Fruit fly (Drosophila melanogaster) whole organism, embryonic: ENCODE measurements around the gene Helz.

Experiments used
- Ada2b ChIP-seq: fragments of 200-800 bp; sonication (Bioruptor generic); IDR thresholded peaks from 2 replicates; pipeline ENCODE4 v1.3.6; 2022; ENCODE audit warnings: missing biosample characterization, missing genetic modification characterization
- Atf-2 ChIP-seq: fragments of 200-800 bp; sonication (Bioruptor generic); optimal IDR thresholded peaks from 2 replicates; lab custom pipeline; 2016; ENCODE audit warnings: missing biosample characterization, missing genetic modification characterization
- CG10462 ChIP-seq: fragments of 200-800 bp; sonication (Bioruptor generic); optimal IDR thresholded peaks from 2 replicates; lab custom pipeline; 2016; ENCODE audit warnings: missing biosample characterization, missing genetic modification characterization
- CG10654 ChIP-seq: fragments of 200-800 bp; sonication (Bioruptor generic); optimal IDR thresholded peaks from 2 replicates; lab custom pipeline; 2016; ENCODE audit warnings: missing biosample characterization, missing genetic modification characterization
- CG12104 ChIP-seq: fragments of 200-800 bp; sonication (Bioruptor generic); optimal IDR thresholded peaks from 3 replicates; lab custom pipeline; 2016; ENCODE audit warnings: missing biosample characterization, missing genetic modification characterization
- CG13424 ChIP-seq: fragments of 200-800 bp; sonication (Bioruptor generic); optimal IDR thresholded peaks from 2 replicates; lab custom pipeline; 2019; ENCODE audit warnings: missing biosample characterization, mild to moderate bottlenecking, missing genetic modification characterization, moderate library complexity
- CG13624 ChIP-seq: fragments of 200-800 bp; sonication (Bioruptor generic); optimal IDR thresholded peaks from 2 replicates; lab custom pipeline; 2016; ENCODE audit warnings: missing biosample characterization, missing genetic modification characterization
- CG14050 ChIP-seq: fragments of 200-800 bp; sonication (Bioruptor generic); IDR thresholded peaks from 3 replicates; pipeline ENCODE4 v1.3.6; 2022; ENCODE audit warnings: missing biosample characterization, missing genetic modification characterization
- CG14441 ChIP-seq: fragments of 200-800 bp; sonication (Bioruptor generic); IDR thresholded peaks from 2 replicates; pipeline ENCODE4 v1.3.6; 2022; ENCODE audit warnings: missing biosample characterization, missing genetic modification characterization
- CG1602 ChIP-seq: fragments of 200-800 bp; sonication (Bioruptor generic); optimal IDR thresholded peaks from 3 replicates; lab custom pipeline; 2016; ENCODE audit warnings: missing biosample characterization, missing genetic modification characterization
- CG1647 ChIP-seq: fragments of 200-800 bp; sonication (Bioruptor generic); optimal IDR thresholded peaks from 3 replicates; lab custom pipeline; 2016; ENCODE audit warnings: missing biosample characterization, missing genetic modification characterization
- CG18476 ChIP-seq: fragments of 200-800 bp; sonication (Bioruptor generic); optimal IDR thresholded peaks from 2 replicates; lab custom pipeline; 2016; ENCODE audit warnings: missing biosample characterization, mild to moderate bottlenecking, missing genetic modification characterization
- CG18599 ChIP-seq: fragments of 200-800 bp; sonication (Bioruptor generic); optimal IDR thresholded peaks from 3 replicates; lab custom pipeline; 2017; ENCODE audit warnings: missing biosample characterization, missing genetic modification characterization, mild to moderate bottlenecking, moderate library complexity, missing genetic modification reagents
- CG2116 ChIP-seq: fragments of 200-800 bp; sonication (Bioruptor generic); optimal IDR thresholded peaks from 3 replicates; lab custom pipeline; 2018; ENCODE audit warnings: missing biosample characterization, mild to moderate bottlenecking, missing genetic modification characterization
- CG2199 ChIP-seq: fragments of 200-800 bp; sonication (Bioruptor generic); IDR thresholded peaks from 3 replicates; pipeline ENCODE4 v1.3.6; 2022; ENCODE audit warnings: missing biosample characterization, missing genetic modification characterization
- CG2202 ChIP-seq: fragments of 200-800 bp; sonication (Bioruptor generic); optimal IDR thresholded peaks from 2 replicates; lab custom pipeline; 2018; ENCODE audit warnings: missing biosample characterization, mild to moderate bottlenecking, missing genetic modification characterization
- CG30403 ChIP-seq: fragments of 200-800 bp; sonication (Bioruptor generic); optimal IDR thresholded peaks from 3 replicates; lab custom pipeline; 2016; ENCODE audit warnings: missing biosample characterization, missing genetic modification characterization
- CG3726 ChIP-seq: fragments of 200-800 bp; sonication (Bioruptor generic); IDR thresholded peaks from 3 replicates; pipeline ENCODE4, ENCODE4 v1.3.6; 2022; ENCODE audit warnings: missing biosample characterization, missing genetic modification characterization
- CG4282 ChIP-seq: fragments of 200-800 bp; sonication (Bioruptor generic); optimal IDR thresholded peaks from 2 replicates; lab custom pipeline; 2016; ENCODE audit warnings: missing biosample characterization, missing genetic modification characterization
- CG4360 ChIP-seq: fragments of 200-800 bp; sonication (Bioruptor generic); IDR thresholded peaks from 2 replicates; pipeline ENCODE4 v1.3.6; 2022; ENCODE audit warnings: missing biosample characterization, missing genetic modification characterization
- CG43689 ChIP-seq: fragments of 200-800 bp; sonication (Bioruptor generic); IDR thresholded peaks from 2 replicates; pipeline ENCODE4 v1.3.6; 2022; ENCODE audit warnings: missing biosample characterization, missing genetic modification characterization
- CG6683 ChIP-seq: fragments of 200-800 bp; sonication (Bioruptor generic); optimal IDR thresholded peaks from 2 replicates; lab custom pipeline; 2017; ENCODE audit warnings: missing biosample characterization, mild to moderate bottlenecking, missing genetic modification characterization, missing genetic modification reagents
- CG6765 ChIP-seq: fragments of 200-800 bp; sonication (Bioruptor generic); optimal IDR thresholded peaks from 3 replicates; lab custom pipeline; 2017; ENCODE audit warnings: missing biosample characterization, mild to moderate bottlenecking, missing genetic modification characterization
- CoRest ChIP-seq: fragments of 200-800 bp; sonication (Bioruptor generic); optimal IDR thresholded peaks from 3 replicates; lab custom pipeline; 2018; ENCODE audit warnings: missing biosample characterization, mild to moderate bottlenecking, missing genetic modification characterization, moderate library complexity
- D19B ChIP-seq: fragments of 200-800 bp; sonication (Bioruptor generic); optimal IDR thresholded peaks from 2 replicates; lab custom pipeline; 2017; ENCODE audit warnings: missing biosample characterization, mild to moderate bottlenecking, missing genetic modification characterization
- Dref ChIP-seq: fragments of 200-800 bp; sonication (Bioruptor generic); IDR thresholded peaks from 2 replicates; pipeline ENCODE4 v1.3.6; 2022; ENCODE audit warnings: missing biosample characterization, missing genetic modification characterization
- HLH54F ChIP-seq: fragments of 200-800 bp; sonication (Bioruptor generic); optimal IDR thresholded peaks from 3 replicates; lab custom pipeline; 2016; ENCODE audit warnings: missing biosample characterization, missing genetic modification characterization
- Hmx ChIP-seq: fragments of 200-800 bp; sonication (Bioruptor generic); optimal IDR thresholded peaks from 2 replicates; lab custom pipeline; 2016; ENCODE audit warnings: missing biosample characterization, missing genetic modification characterization
- Hr51 ChIP-seq, 2 experiments: fragments of 200-800 bp; sonication (Bioruptor generic); optimal IDR thresholded peaks; 2 replicates in 1 of 2; 3 replicates in 1 of 2; lab custom pipeline; 2016 to 2018; ENCODE audit warnings: missing biosample characterization in 2 of 2, missing genetic modification characterization in 2 of 2, mild to moderate bottlenecking in 1 of 2, moderate library complexity in 1 of 2
- Mad ChIP-seq: fragments of 200-800 bp; sonication (Bioruptor generic); optimal IDR thresholded peaks from 2 replicates; lab custom pipeline; 2016; ENCODE audit warnings: missing biosample characterization, missing genetic modification characterization
- NC2α ChIP-seq: fragments of 200-800 bp; sonication (Bioruptor generic); optimal IDR thresholded peaks from 2 replicates; lab custom pipeline; 2016; ENCODE audit warnings: missing biosample characterization, missing genetic modification characterization
- NFAT ChIP-seq: fragments of 200-800 bp; sonication (Bioruptor generic); IDR thresholded peaks from 2 replicates; pipeline ENCODE4 v1.3.6; 2022; ENCODE audit warnings: missing biosample characterization, missing genetic modification characterization
- Oaz ChIP-seq: fragments of 200-800 bp; sonication (Bioruptor generic); IDR thresholded peaks from 2 replicates; pipeline ENCODE4 v1.3.6; 2022; ENCODE audit warnings: missing biosample characterization, missing genetic modification characterization
- Poxn ChIP-seq: fragments of 200-800 bp; sonication (Bioruptor generic); IDR thresholded peaks from 2 replicates; pipeline ENCODE4 v1.3.6; 2022; ENCODE audit warnings: missing biosample characterization, missing genetic modification characterization
- Side ChIP-seq: fragments of 200-800 bp; sonication (Bioruptor generic); optimal IDR thresholded peaks from 2 replicates; lab custom pipeline; 2016; ENCODE audit warnings: missing biosample characterization, missing genetic modification characterization
- amos ChIP-seq: fragments of 200-800 bp; sonication (Bioruptor generic); IDR thresholded peaks from 2 replicates; pipeline ENCODE4 v1.3.6; 2022; ENCODE audit warnings: missing biosample characterization, missing genetic modification characterization; ENCODE audit not compliant: partially characterized antibody
- bcd ChIP-seq: fragments of 200-800 bp; sonication (Bioruptor generic); optimal IDR thresholded peaks from 2 replicates; lab custom pipeline; 2017; ENCODE audit warnings: missing biosample characterization, mild to moderate bottlenecking, missing genetic modification characterization
- croc ChIP-seq: fragments of 200-800 bp; sonication (Bioruptor generic); conservative IDR thresholded peaks from 3 replicates; pipeline ENCODE4 v1.3.6; 2022; ENCODE audit warnings: missing biosample characterization, missing genetic modification characterization
- dimm ChIP-seq: fragments of 200-800 bp; sonication (Bioruptor generic); IDR thresholded peaks from 2 replicates; pipeline ENCODE4 v1.3.6; 2022; ENCODE audit warnings: missing biosample characterization, missing genetic modification characterization
- disco-r ChIP-seq: fragments of 200-800 bp; sonication (Bioruptor generic); optimal IDR thresholded peaks from 2 replicates; lab custom pipeline; 2016; ENCODE audit warnings: missing biosample characterization, missing genetic modification characterization
- ewg ChIP-seq: fragments of 200-800 bp; sonication (Bioruptor generic); optimal IDR thresholded peaks from 3 replicates; lab custom pipeline; 2017; ENCODE audit warnings: mild to moderate bottlenecking, missing biosample characterization, missing genetic modification reagents, missing genetic modification characterization
- exex ChIP-seq: fragments of 200-800 bp; sonication (Bioruptor generic); optimal IDR thresholded peaks from 4 replicates; lab custom pipeline; 2018; ENCODE audit warnings: missing biosample characterization, mild to moderate bottlenecking, missing genetic modification characterization, moderate library complexity
- fru ChIP-seq: fragments of >200 bp; optimal IDR thresholded peaks from 2 replicates; lab custom pipeline; 2017
- lilli ChIP-seq: fragments of 200-800 bp; sonication (Bioruptor generic); optimal IDR thresholded peaks from 3 replicates; lab custom pipeline; 2016; ENCODE audit warnings: missing biosample characterization, missing genetic modification characterization
- nmo ChIP-seq: fragments of 200-800 bp; sonication (Bioruptor generic); optimal IDR thresholded peaks from 2 replicates; lab custom pipeline; 2018; ENCODE audit warnings: missing biosample characterization, mild to moderate bottlenecking, missing genetic modification characterization, moderate library complexity
- onecut ChIP-seq: fragments of 200-800 bp; sonication (Bioruptor generic); IDR thresholded peaks from 2 replicates; pipeline ENCODE4 v1.3.6; 2022; ENCODE audit warnings: missing biosample characterization, missing genetic modification characterization
- pho ChIP-seq: fragments of 200-800 bp; sonication (Bioruptor generic); optimal IDR thresholded peaks from 2 replicates; lab custom pipeline; 2016; ENCODE audit warnings: missing biosample characterization, missing genetic modification characterization
- phol ChIP-seq: fragments of 200-800 bp; sonication (Bioruptor generic); optimal IDR thresholded peaks from 3 replicates; lab custom pipeline; 2018; ENCODE audit warnings: missing biosample characterization, mild to moderate bottlenecking, missing genetic modification characterization, moderate library complexity
- tgo ChIP-seq: fragments of 200-800 bp; sonication (Bioruptor generic); IDR thresholded peaks from 3 replicates; pipeline ENCODE4 v1.3.6; 2022; ENCODE audit warnings: missing biosample characterization, missing genetic modification characterization
- vvl ChIP-seq: fragments of 200-800 bp; sonication (Bioruptor generic); IDR thresholded peaks from 2 replicates; pipeline ENCODE4 v1.3.6; 2022; ENCODE audit warnings: missing biosample characterization, missing genetic modification characterization
- wek ChIP-seq: fragments of 200-800 bp; sonication (Bioruptor generic); optimal IDR thresholded peaks from 3 replicates; lab custom pipeline; 2018; ENCODE audit warnings: missing biosample characterization, mild to moderate bottlenecking, missing genetic modification characterization, moderate library complexity

Gene Helz

DNA sequence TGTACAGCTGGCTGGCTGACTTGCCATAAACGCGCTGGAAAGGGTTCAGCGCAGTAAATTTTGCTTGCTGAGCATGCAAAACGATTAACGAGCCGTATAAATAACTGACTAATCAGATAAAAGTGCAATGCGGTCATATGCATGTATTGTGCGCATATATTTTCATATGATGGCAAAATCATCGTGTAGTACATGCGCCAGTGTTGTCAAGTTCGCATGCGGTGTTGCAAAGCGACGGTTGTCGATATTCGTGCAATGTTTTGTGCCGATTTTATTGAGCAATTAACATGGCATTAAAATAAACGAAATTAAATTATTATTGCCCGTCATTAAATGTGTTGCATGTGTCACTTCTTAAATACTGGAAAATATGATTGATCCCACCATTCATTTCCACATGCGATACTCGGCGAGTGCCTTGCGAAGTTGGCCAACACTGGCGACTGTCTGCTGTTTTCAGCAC, 423 bp downstream of the Helz start (continued):
- TF ChIP-seq ewg (GFP tag; lab: Kevin White, UChicago) (peak; percentile 74), phol (tag; lab: Kevin White, UChicago) (peak; percentile 75), onecut (GFP tag; lab: Robert Waterston, UW) (peak; percentile 22; the same call in 1 of the 2 replicates), CG2199 (0 out of 3 replicates have a peak, but pooled peaks have one; percentile 64), CG12104 (GFP tag; lab: Kevin White, UChicago) (peak; percentile 68), lilli (GFP tag; lab: Kevin White, UChicago) (peak; percentile 91), amos (GFP tag; lab: Robert Waterston, UW) (peak; percentile 78), Mad (peak; percentile 86), pho (GFP tag; lab: Kevin White, UChicago) (peak; percentile 88), CG4282 (GFP tag; lab: Kevin White, UChicago) (peak; percentile 78), croc (GFP tag; lab: Robert Waterston, UW) (peak; percentile 61; the same call in 2 of the 3 replicates), NFAT (GFP tag; lab: Robert Waterston, UW) (peak; percentile 78; the same call in 1 of the 2 replicates), wek (GFP tag; lab: Kevin White, UChicago) (peak; percentile 42), CG14050 (GFP tag; lab: Robert Waterston, UW) (no peak; the same call in 2 of the 3 replicates), CG6765 (GFP tag; lab: Kevin White, UChicago) (no peak), CG10654 (GFP tag; lab: Kevin White, UChicago) (peak; percentile 83), CG4360 (GFP tag; lab: Robert Waterston, UW) (no peak), Atf-2 (GFP tag; lab: Kevin White, UChicago) (peak; percentile 73), HLH54F (GFP tag; lab: Kevin White, UChicago) (peak; percentile 91), CG13424 (peak; percentile 56), bcd (peak; percentile 69), Oaz (no peak), CG6683 (GFP tag; lab: Kevin White, UChicago) (peak; percentile 8), CG2116 (GFP tag; lab: Kevin White, UChicago) (peak; percentile 43), CG13624 (GFP tag; lab: Kevin White, UChicago) (peak; percentile 88), CG1602 (GFP tag; lab: Kevin White, UChicago) (peak; percentile 76), NC2α (GFP tag; lab: Kevin White, UChicago) (peak; percentile 64), Dref (peak; percentile 54), Hmx (GFP tag; lab: Kevin White, UChicago) (peak; percentile 66), tgo (GFP tag; lab: Robert Waterston, UW) (peak; percentile 78), CG2202 (tag; lab: Kevin White, UChicago) (peak; percentile 34), CG18476 (GFP tag; lab: Kevin White, UChicago) (peak; percentile 81), vvl (peak; percentile 80), Ada2b (no peak), CG43689 (GFP tag; lab: Robert Waterston, UW) (peak; percentile 34; the same call in 1 of the 2 replicates), fru (no peak), exex (tag; lab: Kevin White, UChicago) (no peak), CG30403 (GFP tag; lab: Kevin White, UChicago) (peak; percentile 83), CG3726 (GFP tag; lab: Robert Waterston, UW) (0 out of 3 replicates have a peak, but pooled peaks have one; percentile 20), Hr51 (GFP tag; optimal IDR thresholded peaks at IDR 0.05; lab: Kevin White, UChicago) (peak in 1 of 2 experiments; percentile 81), Poxn (peak; percentile 36; the same call in 1 of the 2 replicates), disco-r (GFP tag; lab: Kevin White, UChicago) (peak; percentile 76), CoRest (tag; lab: Kevin White, UChicago) (peak; percentile 45), nmo (GFP tag; lab: Kevin White, UChicago) (peak; percentile 77), CG18599 (GFP tag; lab: Kevin White, UChicago) (peak; percentile 79), CG14441 (GFP tag; lab: Robert Waterston, UW) (peak; percentile 68), CG1647 (peak; percentile 90), D19B (peak; percentile 49), CG10462 (GFP tag; lab: Kevin White, UChicago) (peak; percentile 74), dimm (GFP tag; lab: Robert Waterston, UW) (no peak), Side (GFP tag; lab: Kevin White, UChicago) (peak; percentile 87)
